Worm (Caenorhabditis elegans) whole organism, L3 larva: Measurements from ENCODE around the gene glct-6.

Experiments
- ama-1 ChIP-seq: fragments of 150-350 bp; optimal IDR thresholded peaks from 2 replicates; lab custom pipeline; 2018
- ceh-28 ChIP-seq: fragments of 150-350 bp; optimal IDR thresholded peaks from 2 replicates; lab custom pipeline; 2014; ENCODE audit warnings: missing biosample characterization, missing genetic modification reagents, missing genetic modification characterization
- egl-5 ChIP-seq: fragments of 150-350 bp; optimal IDR thresholded peaks from 2 replicates; lab custom pipeline; 2017; ENCODE audit warnings: missing biosample characterization, missing genetic modification reagents, missing genetic modification characterization, inconsistent platforms
- nhr-76 ChIP-seq: fragments of 150-350 bp; sonication (generic microtip); optimal IDR thresholded peaks from 5 replicates; lab custom pipeline; 2014; ENCODE audit warnings: missing biosample characterization, missing genetic modification characterization
- unc-62 ChIP-seq: fragments of 150-350 bp; sonication (generic microtip); optimal IDR thresholded peaks from 4 replicates; lab custom pipeline; 2014; ENCODE audit warnings: missing biosample characterization, missing genetic modification reagents, missing genetic modification characterization
- zag-1 ChIP-seq: fragments of 150-350 bp; optimal IDR thresholded peaks from 2 replicates; lab custom pipeline; 2014; ENCODE audit warnings: missing biosample characterization, missing genetic modification characterization

ce11 chrIV:3833778-3834177, 49.8 kb downstream of the glct-6 start:
- TF ChIP-seq unc-62 (GFP tag; lab: Kevin White, UChicago), result no peak
- TF ChIP-seq ceh-28 (tag; lab: Kevin White, UChicago), result no peak
- no peak for TF ChIP-seq nhr-76 (tag; lab: Kevin White, UChicago)
- TF ChIP-seq egl-5 (tag; lab: Kevin White, UChicago), result no peak
- TF ChIP-seq zag-1, result no peak
- TF ChIP-seq ama-1 (lab: Kevin White, UChicago), result no peak
